Fruit fly (Drosophila melanogaster) S2 (cell line): ENCODE measurements around the gene Hus1-like.

ENCODE experiments used
- CG8478 ChIP-seq: fragments of >200 bp; optimal IDR thresholded peaks from 2 replicates; lab custom pipeline; 2018
- CTCF ChIP-seq, 2 experiments: fragments of >200 bp; optimal IDR thresholded peaks; 2 replicates each; lab custom pipeline; 2018

DNA sequence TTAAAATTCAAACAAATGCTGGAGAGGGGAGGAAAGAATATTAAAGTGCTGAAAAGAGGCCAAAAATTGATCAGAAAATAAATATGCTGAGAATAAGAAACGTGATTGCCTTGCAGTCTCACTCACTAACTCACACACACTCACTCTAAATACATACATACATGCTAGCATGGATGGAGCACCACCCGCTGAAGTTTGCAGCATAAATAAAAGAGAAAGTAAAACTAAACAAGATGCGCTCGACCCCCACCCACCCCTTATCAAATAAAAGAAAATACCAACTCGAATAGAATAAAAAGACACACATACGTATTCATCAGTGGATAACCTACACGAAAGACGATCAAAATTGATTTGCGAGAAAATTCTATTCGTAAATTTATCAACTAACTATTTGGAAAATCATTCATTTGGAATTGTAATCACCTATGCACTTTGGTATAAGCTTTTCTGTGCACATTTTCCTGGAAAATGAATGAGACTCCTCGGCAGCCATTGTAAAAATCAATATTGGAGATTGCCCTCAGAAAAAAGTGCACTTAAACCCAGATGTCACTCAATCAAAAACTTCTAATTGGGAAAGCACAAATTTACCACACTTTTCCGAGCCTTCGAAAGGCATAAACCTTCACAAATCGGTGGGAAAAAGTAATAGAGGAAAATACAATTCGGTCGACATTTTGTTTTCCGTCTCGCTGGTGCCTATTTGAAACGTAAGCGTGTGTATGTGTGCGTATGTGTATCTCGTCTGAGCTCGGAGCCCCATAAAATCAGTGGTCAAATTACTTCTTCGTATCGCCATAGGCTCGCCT is 566 bp downstream of the Hus1-like start, which contains the start of gene Gmppb:
- TF ChIP-seq CG8478 (lab: Kevin White, UChicago) (no peak), CTCF (optimal IDR thresholded peaks at IDR 0.05; lab: Kevin White, UChicago) (no peak)
